Worm (Caenorhabditis elegans) whole organism, L1 larva: Measurements from ENCODE around the gene F53H2.3.

Experiments used
- C04F5.9 ChIP-seq: sonication (generic microtip); optimal IDR thresholded peaks from 2 replicates; lab custom pipeline; 2016; ENCODE audit warnings: missing genetic modification characterization, missing compliant biosample characterization
- C16A3.4 ChIP-seq: fragments of 150-350 bp; optimal IDR thresholded peaks from 2 replicates; lab custom pipeline; 2014; ENCODE audit warnings: missing biosample characterization, missing genetic modification characterization
- Y116A8C.19 ChIP-seq: sonication (generic microtip); optimal IDR thresholded peaks from 2 replicates; lab custom pipeline; 2016; ENCODE audit warnings: missing compliant biosample characterization, missing genetic modification characterization, borderline replicate concordance
- aha-1 ChIP-seq: fragments of 150-350 bp; optimal IDR thresholded peaks from 2 replicates; lab custom pipeline; 2014; ENCODE audit warnings: missing biosample characterization, missing genetic modification characterization
- alr-1 ChIP-seq: fragments of 200-800 bp; sonication (Bioruptor generic); optimal IDR thresholded peaks from 2 replicates; lab custom pipeline; 2018; ENCODE audit warnings: borderline replicate concordance, mild to moderate bottlenecking, missing genetic modification characterization, missing compliant biosample characterization
- blmp-1 ChIP-seq: fragments of 150-350 bp; optimal IDR thresholded peaks from 2 replicates; lab custom pipeline; 2014; ENCODE audit warnings: missing biosample characterization, missing genetic modification characterization
- ceh-88 ChIP-seq: fragments of 200-800 bp; sonication (Bioruptor generic); IDR thresholded peaks from 2 replicates; pipeline ENCODE4 v1.3.6; 2022; ENCODE audit warnings: missing genetic modification characterization, missing compliant biosample characterization
- dpl-1 ChIP-seq, 3 experiments: fragments of 150-350 bp in 2 of 3; sonication (generic microtip) in 1 of 3; optimal IDR thresholded peaks; 2 replicates each; lab custom pipeline; 2014 to 2017; ENCODE audit warnings: missing biosample characterization in 3 of 3, missing genetic modification characterization in 3 of 3, missing genetic modification reagents in 3 of 3
- dsc-1 ChIP-seq: sonication (generic microtip); optimal IDR thresholded peaks from 2 replicates; lab custom pipeline; 2016; ENCODE audit warnings: mild to moderate bottlenecking, missing genetic modification characterization, missing compliant biosample characterization
- efl-1 ChIP-seq, 4 experiments: fragments of 150-350 bp; optimal IDR thresholded peaks in 3 of 4; peaks in 1 of 4; 1 replicate in 1 of 4; 2 replicates in 3 of 4; lab custom pipeline; 2014; ENCODE audit warnings: missing biosample characterization in 2 of 4, missing genetic modification characterization in 2 of 4, missing genetic modification reagents in 2 of 4
- egl-13 ChIP-seq: sonication (generic microtip); optimal IDR thresholded peaks from 2 replicates; lab custom pipeline; 2016; ENCODE audit warnings: missing genotype, missing genetic modification reagents, missing genetic modification characterization, missing compliant biosample characterization
- egl-27 ChIP-seq, 2 experiments: fragments of 150-350 bp in 1 of 2; sonication (generic microtip); optimal IDR thresholded peaks; 3 replicates each; lab custom pipeline; 2017 to 2018; ENCODE audit warnings: missing biosample characterization in 2 of 2, missing genetic modification characterization in 2 of 2, missing genetic modification reagents in 2 of 2
- elt-3 ChIP-seq, 6 experiments: fragments of 150-350 bp in 1 of 6; sonication (generic microtip); optimal IDR thresholded peaks; 2 replicates each; lab custom pipeline; 2017 to 2018; ENCODE audit warnings: missing biosample characterization in 6 of 6, missing genetic modification characterization in 6 of 6, inconsistent platforms in 1 of 6
- ets-5 ChIP-seq: fragments of 200-800 bp; sonication (Bioruptor generic); IDR thresholded peaks from 2 replicates; pipeline ENCODE4 v1.3.6; 2022; ENCODE audit warnings: missing genetic modification characterization, missing compliant biosample characterization
- fkh-10 ChIP-seq: sonication (generic microtip); optimal IDR thresholded peaks from 2 replicates; lab custom pipeline; 2017; ENCODE audit warnings: missing biosample characterization, missing genetic modification reagents, missing genetic modification characterization
- fos-1 ChIP-seq: fragments of 150-350 bp; optimal IDR thresholded peaks from 2 replicates; lab custom pipeline; 2014; ENCODE audit warnings: missing biosample characterization, missing genetic modification characterization
- hlh-4 ChIP-seq: sonication (generic microtip); optimal IDR thresholded peaks from 2 replicates; lab custom pipeline; 2016; ENCODE audit warnings: mild to moderate bottlenecking, missing genetic modification characterization, missing compliant biosample characterization
- isw-1 ChIP-seq: fragments of 200-800 bp; sonication (Bioruptor generic); IDR thresholded peaks from 2 replicates; pipeline ENCODE4 v1.3.6; 2022; ENCODE audit warnings: missing genetic modification characterization, missing compliant biosample characterization
- jun-1 ChIP-seq: fragments of 150-350 bp; optimal IDR thresholded peaks from 2 replicates; lab custom pipeline; 2014; ENCODE audit warnings: missing biosample characterization, missing genetic modification reagents, missing genetic modification characterization
- lin-15B ChIP-seq: fragments of 150-350 bp; sonication (generic microtip); optimal IDR thresholded peaks from 3 replicates; lab custom pipeline; 2014; ENCODE audit warnings: missing biosample characterization, missing genetic modification characterization
- lin-35 ChIP-seq, 2 experiments: fragments of 150-350 bp; optimal IDR thresholded peaks; 2 replicates each; lab custom pipeline; 2014; ENCODE audit warnings: missing biosample characterization in 2 of 2, missing genetic modification characterization in 2 of 2, missing genetic modification reagents in 2 of 2
- lin-39 ChIP-seq: fragments of 150-350 bp; optimal IDR thresholded peaks from 2 replicates; lab custom pipeline; 2014; ENCODE audit warnings: missing biosample characterization, missing genetic modification reagents, missing genetic modification characterization
- lir-3 ChIP-seq: sonication (generic microtip); optimal IDR thresholded peaks from 2 replicates; lab custom pipeline; 2016; ENCODE audit warnings: mild to moderate bottlenecking, missing genetic modification characterization, moderate library complexity, missing compliant biosample characterization; ENCODE audit not compliant: poor library complexity
- lsy-2 ChIP-seq, 2 experiments: fragments of 150-350 bp; optimal IDR thresholded peaks; 2 replicates each; lab custom pipeline; 2014; ENCODE audit warnings: missing biosample characterization in 2 of 2, missing genetic modification characterization in 2 of 2
- mab-9 ChIP-seq: fragments of 200-800 bp; sonication (Bioruptor generic); IDR thresholded peaks from 2 replicates; pipeline ENCODE4 v1.3.6; 2022; ENCODE audit warnings: missing genetic modification reagents, missing genetic modification characterization, missing compliant biosample characterization
- mef-2 ChIP-seq: fragments of 150-350 bp; optimal IDR thresholded peaks from 2 replicates; lab custom pipeline; 2014; ENCODE audit warnings: missing biosample characterization, missing genetic modification characterization
- mep-1 ChIP-seq: fragments of 150-350 bp; optimal IDR thresholded peaks from 2 replicates; lab custom pipeline; 2014; ENCODE audit warnings: missing biosample characterization, missing genetic modification characterization
- nhr-11 ChIP-seq: fragments of 150-350 bp; optimal IDR thresholded peaks from 2 replicates; lab custom pipeline; 2014; ENCODE audit warnings: missing biosample characterization, missing genetic modification characterization
- nhr-19 ChIP-seq: fragments of 200-800 bp; sonication (Bioruptor generic); conservative IDR thresholded peaks from 2 replicates; pipeline ENCODE4 v1.3.6; 2022; ENCODE audit warnings: missing genetic modification characterization, missing compliant biosample characterization
- nhr-20 ChIP-seq: sonication (generic microtip); optimal IDR thresholded peaks from 2 replicates; lab custom pipeline; 2016; ENCODE audit warnings: mild to moderate bottlenecking, missing genetic modification characterization, missing compliant biosample characterization
- nhr-47 ChIP-seq: sonication (generic microtip); optimal IDR thresholded peaks from 2 replicates; lab custom pipeline; 2016; ENCODE audit warnings: mild to moderate bottlenecking, missing genetic modification characterization, moderate library complexity, missing compliant biosample characterization
- nhr-71 ChIP-seq: sonication (generic microtip); optimal IDR thresholded peaks from 2 replicates; lab custom pipeline; 2016; ENCODE audit warnings: mild to moderate bottlenecking, missing genetic modification characterization, moderate library complexity, missing compliant biosample characterization
- nhr-77 ChIP-seq: fragments of 150-350 bp; optimal IDR thresholded peaks from 2 replicates; lab custom pipeline; 2014; ENCODE audit warnings: missing biosample characterization, missing genetic modification characterization
- nhr-84 ChIP-seq: sonication (generic microtip); optimal IDR thresholded peaks from 2 replicates; lab custom pipeline; 2017; ENCODE audit warnings: missing biosample characterization, missing genetic modification characterization
- nhr-85 ChIP-seq: sonication (generic microtip); peaks from one replicate; lab custom pipeline; 2016; ENCODE audit warnings: missing genetic modification characterization, inconsistent platforms, missing compliant biosample characterization
- nhr-90 ChIP-seq: sonication (generic microtip); optimal IDR thresholded peaks from 2 replicates; lab custom pipeline; 2016; ENCODE audit warnings: mild to moderate bottlenecking, missing genetic modification characterization, missing compliant biosample characterization; ENCODE audit not compliant: poor library complexity
- pag-3 ChIP-seq: sonication (generic microtip); optimal IDR thresholded peaks from 2 replicates; lab custom pipeline; 2017; ENCODE audit warnings: missing genetic modification characterization, mild to moderate bottlenecking, missing compliant biosample characterization, antibody characterized with exemption, borderline replicate concordance; ENCODE audit not compliant: insufficient read depth
- pax-3 ChIP-seq: fragments of 200-800 bp; sonication (Bioruptor generic); optimal IDR thresholded peaks from 2 replicates; lab custom pipeline; 2018; ENCODE audit warnings: mild to moderate bottlenecking, missing genetic modification characterization, moderate library complexity, missing compliant biosample characterization
- pqm-1 ChIP-seq: sonication (generic microtip); optimal IDR thresholded peaks from 3 replicates; lab custom pipeline; 2017; ENCODE audit warnings: missing biosample characterization, missing genetic modification characterization
- rnt-1 ChIP-seq: sonication (generic microtip); optimal IDR thresholded peaks from 2 replicates; lab custom pipeline; 2016; ENCODE audit warnings: mild to moderate bottlenecking, missing genetic modification characterization, moderate library complexity, missing compliant biosample characterization
- skn-1 ChIP-seq: fragments of 150-350 bp; optimal IDR thresholded peaks from 2 replicates; lab custom pipeline; 2014; ENCODE audit warnings: missing biosample characterization, missing genetic modification characterization
- snpc-4 ChIP-seq: fragments of 150-350 bp; optimal IDR thresholded peaks from 2 replicates; lab custom pipeline; 2014; ENCODE audit warnings: missing biosample characterization, missing genetic modification characterization
- sox-4 ChIP-seq: sonication (generic microtip); optimal IDR thresholded peaks from 2 replicates; lab custom pipeline; 2016; ENCODE audit warnings: missing genetic modification characterization, missing compliant biosample characterization
- sptf-1 ChIP-seq: fragments of 150-350 bp; optimal IDR thresholded peaks from 2 replicates; lab custom pipeline; 2014; ENCODE audit warnings: missing biosample characterization, missing genetic modification characterization
- unc-130 ChIP-seq: fragments of 150-350 bp; optimal IDR thresholded peaks from 2 replicates; lab custom pipeline; 2017; ENCODE audit warnings: missing biosample characterization, missing genetic modification characterization, inconsistent platforms
- unc-30 ChIP-seq: sonication (generic microtip); optimal IDR thresholded peaks from 2 replicates; lab custom pipeline; 2017; ENCODE audit warnings: missing biosample characterization, missing genetic modification characterization
- unc-98 ChIP-seq: fragments of 200-800 bp; sonication (Bioruptor generic); IDR thresholded peaks from 2 replicates; pipeline ENCODE4 v1.3.6; 2022; ENCODE audit warnings: missing genetic modification characterization, missing compliant biosample characterization
- vab-15 ChIP-seq: sonication (generic microtip); optimal IDR thresholded peaks from 2 replicates; lab custom pipeline; 2017; ENCODE audit warnings: missing genotype, mild to moderate bottlenecking, missing genetic modification characterization, missing compliant biosample characterization
- xbp-1 ChIP-seq: sonication (generic microtip); optimal IDR thresholded peaks from 2 replicates; lab custom pipeline; 2016; ENCODE audit warnings: missing genetic modification characterization, missing compliant biosample characterization
- zag-1 ChIP-seq: fragments of 150-350 bp; optimal IDR thresholded peaks from 2 replicates; lab custom pipeline; 2014; ENCODE audit warnings: missing biosample characterization, missing genetic modification characterization
- zip-4 ChIP-seq: fragments of 200-800 bp; sonication (Bioruptor generic); optimal IDR thresholded peaks from 2 replicates; lab custom pipeline; 2018; ENCODE audit warnings: mild to moderate bottlenecking, missing genetic modification characterization, moderate library complexity, missing compliant biosample characterization
- ztf-11 ChIP-seq, 2 experiments: sonication (generic microtip); optimal IDR thresholded peaks; 2 replicates each; lab custom pipeline; 2016 to 2017; ENCODE audit warnings: missing genetic modification characterization in 2 of 2, missing biosample characterization in 1 of 2, missing compliant biosample characterization in 1 of 2
- ztf-4 ChIP-seq: fragments of 150-350 bp; optimal IDR thresholded peaks from 2 replicates; lab custom pipeline; 2014; ENCODE audit warnings: missing biosample characterization, missing genetic modification characterization

The F53H2.3 gene

ce11 chrV:20418768-20419167 lies 7.2 kb upstream of the F53H2.3 start:
- TF ChIP-seq nhr-85 (peak; percentile 71), lin-35 (GFP tag; optimal IDR thresholded peaks at IDR 0.05; lab: Kevin White, UChicago) (peak in 1 of 2 experiments; percentile 83), nhr-19 (peak; percentile 80), hlh-4 (tag; lab: Kevin White, UChicago) (no peak), alr-1 (tag; lab: Kevin White, UChicago) (no peak), zip-4 (peak; percentile 14), lsy-2 (tag; optimal IDR thresholded peaks at IDR 0.05; lab: Kevin White, UChicago) (peak; percentile 41 to 57), unc-98 (GFP tag; lab: Robert Waterston, UW) (no peak), xbp-1 (tag; lab: Kevin White, UChicago) (peak; percentile 38), jun-1 (tag; lab: Kevin White, UChicago) (peak; percentile 72), rnt-1 (tag; lab: Kevin White, UChicago) (peak; percentile 47), lin-39 (no peak), sox-4 (tag; lab: Kevin White, UChicago) (peak; percentile 4), nhr-11 (tag; lab: Kevin White, UChicago) (peak; percentile 34), dsc-1 (tag; lab: Kevin White, UChicago) (no peak), nhr-47 (peak; percentile 57), fkh-10 (no peak), nhr-20 (tag; lab: Kevin White, UChicago) (peak; percentile 85), egl-13 (tag; lab: Kevin White, UChicago) (no peak), lin-15B (no peak), blmp-1 (peak; percentile 38), C16A3.4 (tag; lab: Kevin White, UChicago) (peak; percentile 72), elt-3 (tag; optimal IDR thresholded peaks at IDR 0.05; lab: Kevin White, UChicago) (no peak), C04F5.9 (peak; percentile 18), ztf-11 (tag; optimal IDR thresholded peaks at IDR 0.05; lab: Kevin White, UChicago) (no peak), pag-3 (tag; lab: Kevin White, UChicago) (no peak), isw-1 (no peak), lir-3 (tag; lab: Kevin White, UChicago) (no peak), nhr-84 (tag; lab: Kevin White, UChicago) (no peak), mef-2 (no peak), snpc-4 (no peak), zag-1 (tag; lab: Kevin White, UChicago) (no peak), ztf-4 (peak; percentile 62), fos-1 (tag; lab: Kevin White, UChicago) (peak; percentile 6), sptf-1 (tag; lab: Kevin White, UChicago) (no peak), egl-27 (tag; optimal IDR thresholded peaks at IDR 0.05; lab: Kevin White, UChicago) (no peak), aha-1 (no peak), pqm-1 (tag; lab: Kevin White, UChicago) (no peak), mep-1 (tag; lab: Kevin White, UChicago) (peak; percentile 61), unc-130 (tag; lab: Kevin White, UChicago) (peak; percentile 93), nhr-77 (tag; lab: Kevin White, UChicago) (no peak), skn-1 (tag; lab: Kevin White, UChicago) (peak; percentile 37), pax-3 (tag; lab: Kevin White, UChicago) (no peak), mab-9 (no peak), ets-5 (no peak), nhr-90 (tag; lab: Kevin White, UChicago) (peak; percentile 63), dpl-1 (GFP tag; optimal IDR thresholded peaks at IDR 0.05; lab: Kevin White, UChicago) (peak in 2 of 3 experiments; percentile 50 to 52), efl-1 (optimal IDR thresholded peaks at IDR 0.05; lab: Kevin White, UChicago) (peak; percentile 30 to 36), efl-1 (GFP tag; optimal IDR thresholded peaks at IDR 0.05 in 1 of 2; lab: Kevin White, UChicago) (peak; percentile 4 to 94), ceh-88 (GFP tag; lab: Robert Waterston, UW) (peak; percentile 26; the same call in 1 of the 2 replicates), nhr-71 (tag; lab: Kevin White, UChicago) (peak; percentile 91), vab-15 (tag; lab: Kevin White, UChicago) (peak; percentile 42), unc-30 (tag; lab: Kevin White, UChicago) (no peak), Y116A8C.19 (tag; lab: Kevin White, UChicago) (no peak)
